Worm (Caenorhabditis elegans): Measurements from ENCODE around the gene cdd-2.

DNA sequence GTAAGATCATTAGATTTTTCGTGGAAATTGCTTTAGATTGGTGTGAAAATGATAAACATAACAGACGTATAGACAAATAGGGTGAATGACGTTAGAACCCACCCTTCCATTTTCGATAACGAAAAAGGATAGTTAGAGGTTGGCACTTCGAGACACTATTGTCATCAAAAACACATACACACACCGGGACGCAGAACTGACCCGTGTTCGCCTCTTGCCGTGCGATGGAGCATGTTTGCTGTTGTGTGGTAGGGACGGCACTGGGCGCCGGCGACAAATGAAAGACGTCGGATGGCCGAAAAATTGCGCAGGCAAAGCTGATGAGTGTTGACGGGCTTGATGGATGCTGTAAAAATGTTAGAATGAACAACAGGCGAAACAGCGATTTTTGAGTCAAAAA is 2.2 kb upstream of the cdd-2 start:
- TF ChIP-seq Y53G8AR.9 (GFP tag; conservative IDR thresholded peaks at IDR 0.05) (no peak), ztf-22 (GFP tag; optimal IDR thresholded peaks at IDR 0.05) (no peak), cebp-2 (GFP tag; IDR thresholded peaks at IDR 0.05) (no peak), B0261.1 (tag; optimal IDR thresholded peaks at IDR 0.05) (no peak), unc-62 (GFP tag; optimal IDR thresholded peaks at IDR 0.05) (no peak), nhr-90 (tag; optimal IDR thresholded peaks at IDR 0.05) (peak; percentile 41), T26A5.8 (tag; optimal IDR thresholded peaks at IDR 0.05) (no peak), snpc-3.4 (tag; optimal IDR thresholded peaks at IDR 0.05) (no peak), ets-4 (GFP tag; optimal IDR thresholded peaks at IDR 0.05) (peak; percentile 86), ztf-6 (GFP tag; IDR thresholded peaks at IDR 0.05) (no peak), ekl-4 (GFP tag; IDR thresholded peaks at IDR 0.05) (no peak), ccch-3 (GFP tag; optimal IDR thresholded peaks at IDR 0.05) (no peak), nfya-1 (tag; optimal IDR thresholded peaks at IDR 0.05; ENCODE audit: borderline replicate concordance, insufficient read depth) (no peak)
